Worm (Caenorhabditis elegans) whole organism, L2 larva: ENCODE measurements around the gene madf-1.

Experiments used
- C34F6.9 ChIP-seq: fragments of 150-350 bp; optimal IDR thresholded peaks from 2 replicates; lab custom pipeline; 2014; ENCODE audit warnings: missing biosample characterization, missing genetic modification characterization
- F13H6.1 ChIP-seq: sonication (generic microtip); optimal IDR thresholded peaks from 2 replicates; lab custom pipeline; 2016; ENCODE audit warnings: missing genetic modification characterization, missing compliant biosample characterization
- R02D3.7 ChIP-seq: fragments of 150-350 bp; optimal IDR thresholded peaks from 2 replicates; lab custom pipeline; 2014; ENCODE audit warnings: missing biosample characterization, missing genetic modification characterization
- Y55F3AM.14 ChIP-seq: fragments of 200-800 bp; sonication (Bioruptor generic); optimal IDR thresholded peaks from 2 replicates; lab custom pipeline; 2018; ENCODE audit warnings: mild to moderate bottlenecking, missing genetic modification characterization, missing compliant biosample characterization
- ZK546.5 ChIP-seq: sonication (generic microtip); optimal IDR thresholded peaks from 2 replicates; lab custom pipeline; 2017; ENCODE audit warnings: missing biosample characterization, missing genetic modification characterization
- alr-1 ChIP-seq: fragments of 150-350 bp; optimal IDR thresholded peaks from 2 replicates; lab custom pipeline; 2014; ENCODE audit warnings: missing biosample characterization, missing genetic modification characterization
- aly-2 ChIP-seq: fragments of 150-350 bp; optimal IDR thresholded peaks from 2 replicates; lab custom pipeline; 2014; ENCODE audit warnings: missing biosample characterization, missing genetic modification characterization
- ama-1 ChIP-seq: fragments of 150-350 bp; optimal IDR thresholded peaks from 2 replicates; lab custom pipeline; 2018; ENCODE audit warnings: inconsistent platforms
- blmp-1 ChIP-seq: sonication (generic microtip); optimal IDR thresholded peaks from 2 replicates; lab custom pipeline; 2017; ENCODE audit warnings: missing genetic modification characterization, mild to moderate bottlenecking, missing compliant biosample characterization, antibody characterized with exemption, moderate library complexity; ENCODE audit not compliant: insufficient read depth
- ceh-16 ChIP-seq: fragments of 150-350 bp; optimal IDR thresholded peaks from 2 replicates; lab custom pipeline; 2014; ENCODE audit warnings: missing biosample characterization, missing genetic modification characterization
- ceh-82 ChIP-seq: fragments of 150-350 bp; optimal IDR thresholded peaks from 2 replicates; lab custom pipeline; 2014; ENCODE audit warnings: missing biosample characterization, missing genetic modification characterization
- crh-2 ChIP-seq: sonication (generic microtip); optimal IDR thresholded peaks from 2 replicates; lab custom pipeline; 2017; ENCODE audit warnings: missing biosample characterization, missing genetic modification characterization
- dmd-4 ChIP-seq: sonication (generic microtip); optimal IDR thresholded peaks from 2 replicates; lab custom pipeline; 2017; ENCODE audit warnings: missing biosample characterization, missing genetic modification characterization
- egl-27 ChIP-seq: sonication (generic microtip); optimal IDR thresholded peaks from 3 replicates; lab custom pipeline; 2017; ENCODE audit warnings: missing biosample characterization, missing genetic modification reagents, missing genetic modification characterization
- elt-1 ChIP-seq: fragments of 150-350 bp; optimal IDR thresholded peaks from 2 replicates; lab custom pipeline; 2014; ENCODE audit warnings: missing biosample characterization, missing genetic modification characterization
- elt-3 ChIP-seq: sonication (generic microtip); optimal IDR thresholded peaks from 2 replicates; lab custom pipeline; 2017; ENCODE audit warnings: missing biosample characterization, missing genetic modification characterization
- fos-1 ChIP-seq: fragments of 150-350 bp; optimal IDR thresholded peaks from 2 replicates; lab custom pipeline; 2014; ENCODE audit warnings: missing biosample characterization, missing genetic modification characterization
- lin-11 ChIP-seq: fragments of 150-350 bp; sonication (generic microtip); optimal IDR thresholded peaks from 2 replicates; lab custom pipeline; 2014; ENCODE audit warnings: missing biosample characterization, missing genetic modification characterization, inconsistent platforms, mixed read lengths
- lin-13 ChIP-seq: fragments of 150-350 bp; optimal IDR thresholded peaks from 2 replicates; lab custom pipeline; 2014; ENCODE audit warnings: missing biosample characterization, missing genetic modification reagents, missing genetic modification characterization
- lin-39 ChIP-seq: fragments of 150-350 bp; optimal IDR thresholded peaks from 2 replicates; lab custom pipeline; 2014; ENCODE audit warnings: missing biosample characterization, missing genetic modification reagents, missing genetic modification characterization
- lsy-2 ChIP-seq, 2 experiments: fragments of 150-350 bp in 1 of 2; sonication (generic microtip) in 1 of 2; optimal IDR thresholded peaks; 2 replicates each; lab custom pipeline; 2014 to 2017; ENCODE audit warnings: missing biosample characterization in 2 of 2, missing genetic modification characterization in 2 of 2
- mab-5 ChIP-seq: fragments of 150-350 bp; optimal IDR thresholded peaks from 2 replicates; lab custom pipeline; 2014; ENCODE audit warnings: missing biosample characterization, missing genetic modification characterization
- mbf-1 ChIP-seq: sonication (generic microtip); optimal IDR thresholded peaks from 2 replicates; lab custom pipeline; 2017; ENCODE audit warnings: missing biosample characterization, missing genetic modification characterization
- mdl-1 ChIP-seq, 2 experiments: fragments of 150-350 bp in 1 of 2; sonication (generic microtip) in 1 of 2; optimal IDR thresholded peaks; 2 replicates each; lab custom pipeline; 2017; ENCODE audit warnings: missing biosample characterization in 2 of 2, missing genetic modification characterization in 2 of 2
- nhr-10 ChIP-seq: sonication (generic microtip); optimal IDR thresholded peaks from 2 replicates; lab custom pipeline; 2017; ENCODE audit warnings: missing biosample characterization, missing genetic modification characterization
- nhr-11 ChIP-seq: fragments of 150-350 bp; optimal IDR thresholded peaks from 2 replicates; lab custom pipeline; 2014; ENCODE audit warnings: missing biosample characterization, missing genetic modification characterization
- nhr-12 ChIP-seq: fragments of 150-350 bp; optimal IDR thresholded peaks from 2 replicates; lab custom pipeline; 2014; ENCODE audit warnings: missing biosample characterization, missing genetic modification characterization
- nhr-129 ChIP-seq: fragments of 150-350 bp; optimal IDR thresholded peaks from 2 replicates; lab custom pipeline; 2014; ENCODE audit warnings: missing biosample characterization, missing genetic modification characterization
- nhr-21 ChIP-seq: fragments of 150-350 bp; optimal IDR thresholded peaks from 2 replicates; lab custom pipeline; 2014; ENCODE audit warnings: missing biosample characterization, missing genetic modification characterization
- nhr-23 ChIP-seq: fragments of 150-350 bp; optimal IDR thresholded peaks from 2 replicates; lab custom pipeline; 2014; ENCODE audit warnings: missing biosample characterization, missing genetic modification reagents, missing genetic modification characterization
- nhr-237 ChIP-seq: fragments of 150-350 bp; optimal IDR thresholded peaks from 2 replicates; lab custom pipeline; 2014; ENCODE audit warnings: missing biosample characterization, missing genetic modification characterization
- nhr-25 ChIP-seq: fragments of 150-350 bp; sonication (generic microtip); optimal IDR thresholded peaks from 3 replicates; lab custom pipeline; 2014; ENCODE audit warnings: missing biosample characterization, missing genetic modification characterization
- nhr-6 ChIP-seq: fragments of 150-350 bp; optimal IDR thresholded peaks from 2 replicates; lab custom pipeline; 2014; ENCODE audit warnings: missing biosample characterization, missing genetic modification characterization
- nhr-77 ChIP-seq: fragments of 150-350 bp; optimal IDR thresholded peaks from 2 replicates; lab custom pipeline; 2014; ENCODE audit warnings: missing biosample characterization, missing genetic modification characterization
- peb-1 ChIP-seq: fragments of 150-350 bp; optimal IDR thresholded peaks from 2 replicates; lab custom pipeline; 2014; ENCODE audit warnings: missing biosample characterization, missing genetic modification characterization
- sem-4 ChIP-seq: fragments of 150-350 bp; optimal IDR thresholded peaks from 2 replicates; lab custom pipeline; 2014; ENCODE audit warnings: missing biosample characterization, missing genetic modification reagents, missing genetic modification characterization
- skn-1 ChIP-seq: sonication (generic microtip); optimal IDR thresholded peaks from 2 replicates; lab custom pipeline; 2017; ENCODE audit warnings: missing biosample characterization, missing genetic modification characterization
- sma-3 ChIP-seq: sonication (generic microtip); optimal IDR thresholded peaks from 2 replicates; lab custom pipeline; 2016; ENCODE audit warnings: missing genetic modification reagents, missing genetic modification characterization, missing compliant biosample characterization
- sma-9 ChIP-seq, 2 experiments: fragments of 150-350 bp in 1 of 2; sonication (generic microtip) in 1 of 2; optimal IDR thresholded peaks; 2 replicates each; lab custom pipeline; 2014 to 2016; ENCODE audit warnings: missing genetic modification characterization in 2 of 2, mild to moderate bottlenecking in 1 of 2, missing biosample characterization in 1 of 2, missing compliant biosample characterization in 1 of 2, missing genetic modification reagents in 1 of 2, moderate library complexity in 1 of 2
- snpc-4 ChIP-seq: fragments of 150-350 bp; optimal IDR thresholded peaks from 2 replicates; lab custom pipeline; 2014; ENCODE audit warnings: missing biosample characterization, missing genetic modification characterization
- unc-39 ChIP-seq: fragments of 150-350 bp; optimal IDR thresholded peaks from 2 replicates; lab custom pipeline; 2014; ENCODE audit warnings: missing biosample characterization, missing genetic modification characterization
- unc-55 ChIP-seq: fragments of 150-350 bp; sonication (generic microtip); optimal IDR thresholded peaks from 3 replicates; lab custom pipeline; 2014; ENCODE audit warnings: missing biosample characterization, missing genetic modification reagents, missing genetic modification characterization
- unc-62 ChIP-seq: fragments of 150-350 bp; optimal IDR thresholded peaks from 2 replicates; lab custom pipeline; 2014; ENCODE audit warnings: missing biosample characterization, missing genetic modification reagents, missing genetic modification characterization
- zag-1 ChIP-seq: fragments of 150-350 bp; optimal IDR thresholded peaks from 2 replicates; lab custom pipeline; 2014; ENCODE audit warnings: missing biosample characterization, missing genetic modification characterization
- ztf-1 ChIP-seq: fragments of 200-800 bp; sonication (Bioruptor generic); conservative IDR thresholded peaks from 2 replicates; pipeline ENCODE4 v1.3.6; 2022; ENCODE audit warnings: missing genetic modification characterization, missing compliant biosample characterization
- ztf-11 ChIP-seq: sonication (generic microtip); optimal IDR thresholded peaks from 2 replicates; lab custom pipeline; 2017; ENCODE audit warnings: missing biosample characterization, missing genetic modification characterization
- ztf-4 ChIP-seq: fragments of 150-350 bp; optimal IDR thresholded peaks from 2 replicates; lab custom pipeline; 2014; ENCODE audit warnings: missing biosample characterization, missing genetic modification characterization

Gene madf-1

ce11 chrIV:801162-801561 lies 30.5 kb downstream of the madf-1 start:
- TF ChIP-seq nhr-11 (tag; lab: Kevin White, UChicago) (no peak), nhr-6 (tag; lab: Kevin White, UChicago) (no peak), C34F6.9 (no peak), nhr-129 (tag; lab: Kevin White, UChicago) (no peak), mbf-1 (tag; lab: Kevin White, UChicago) (no peak), snpc-4 (tag; lab: Kevin White, UChicago) (no peak), lin-13 (GFP tag; lab: Kevin White, UChicago) (no peak), peb-1 (tag; lab: Kevin White, UChicago) (no peak), ceh-16 (no peak), egl-27 (no peak)

ce11 chrIV:800518-800917 lies 31.2 kb downstream of the madf-1 start, which contains the start of gene mrpl-46:
Gene mrpl-46, plus strand, starts transcription at chrIV:800818.
- TF ChIP-seq Y55F3AM.14 (no peak), sma-3 (no peak), ZK546.5 (no peak), sma-9 (GFP tag; optimal IDR thresholded peaks at IDR 0.05; lab: Kevin White, UChicago) (no peak), sma-9 (tag; optimal IDR thresholded peaks at IDR 0.05; lab: Kevin White, UChicago) (no peak), aly-2 (no peak), blmp-1 (no peak), ceh-82 (tag; lab: Kevin White, UChicago) (no peak), nhr-10 (tag; lab: Kevin White, UChicago) (no peak), unc-55 (no peak), nhr-77 (tag; lab: Kevin White, UChicago) (no peak), zag-1 (tag; lab: Kevin White, UChicago) (no peak), lin-13 (GFP tag; lab: Kevin White, UChicago) (no peak), nhr-11 (tag; lab: Kevin White, UChicago) (no peak), mdl-1 (tag; optimal IDR thresholded peaks at IDR 0.05; lab: Kevin White, UChicago) (no peak), ama-1 (lab: Kevin White, UChicago) (no peak)
- TF ChIP-seq, all 48 proteins: peak for 0

DNA sequence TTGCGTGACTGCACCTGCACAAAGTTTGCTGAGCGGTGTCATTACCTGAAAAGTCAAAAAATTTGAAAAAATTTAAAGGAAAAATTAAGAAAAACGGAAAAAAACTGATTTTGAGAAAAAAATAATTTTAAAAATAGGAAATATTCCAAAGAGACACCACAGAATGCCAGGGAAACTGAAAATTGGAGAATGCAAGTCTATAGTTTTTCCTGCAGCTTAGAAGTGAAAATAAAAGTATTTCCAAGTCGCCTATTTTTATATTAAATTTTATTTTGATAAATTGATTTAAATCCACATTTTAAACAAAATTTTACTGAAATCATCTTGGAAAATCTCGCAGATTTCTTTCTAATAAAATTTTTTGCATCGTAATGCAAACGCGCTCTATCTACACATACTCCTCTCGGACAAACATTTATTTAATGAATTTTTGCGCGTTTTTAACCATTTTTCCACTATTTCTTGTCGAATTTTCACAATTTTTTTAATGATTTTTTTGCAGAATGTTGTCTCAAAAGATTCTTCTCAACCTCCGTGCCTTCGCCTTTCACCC lies 35.1 kb downstream of the madf-1 start, which contains the start of the genes F56B3.11 and ech-5:
F56B3.11 (minus strand) TSS at position 51 of the 553 bp plus-strand sequence.
ech-5 (plus strand) TSS at position 503 of the 553 bp plus-strand sequence.
- TF ChIP-seq F13H6.1 (tag; lab: Kevin White, UChicago) (peak; percentile 68), sma-3 (peak; percentile 94), peb-1 (tag; lab: Kevin White, UChicago) (no peak), nhr-77 (tag; lab: Kevin White, UChicago) (no peak), ztf-4 (peak; percentile 1), elt-1 (tag; lab: Kevin White, UChicago) (no peak), lin-11 (tag; lab: Kevin White, UChicago) (no peak), alr-1 (tag; lab: Kevin White, UChicago) (no peak), nhr-25 (tag; lab: Kevin White, UChicago) (peak; percentile 66), dmd-4 (tag; lab: Kevin White, UChicago) (no peak), ceh-16 (peak; percentile 25), lin-39 (tag; lab: Kevin White, UChicago) (no peak), egl-27 (peak; percentile 32), R02D3.7 (tag; lab: Kevin White, UChicago) (no peak), zag-1 (tag; lab: Kevin White, UChicago) (no peak), mdl-1 (tag; optimal IDR thresholded peaks at IDR 0.05; lab: Kevin White, UChicago) (no peak), fos-1 (tag; lab: Kevin White, UChicago) (peak; percentile 44), mab-5 (no peak), ztf-11 (no peak), lin-13 (GFP tag; lab: Kevin White, UChicago) (peak; percentile 80), snpc-4 (tag; lab: Kevin White, UChicago) (peak; percentile 26), unc-62 (GFP tag; lab: Kevin White, UChicago) (no peak), nhr-6 (tag; lab: Kevin White, UChicago) (peak; percentile 43), lsy-2 (tag; optimal IDR thresholded peaks at IDR 0.05; lab: Kevin White, UChicago) (peak; percentile 48 to 88), Y55F3AM.14 (peak; percentile 50), aly-2 (no peak), sem-4 (tag; lab: Kevin White, UChicago) (no peak), nhr-129 (tag; lab: Kevin White, UChicago) (peak; percentile 39), elt-3 (no peak), ZK546.5 (no peak), nhr-23 (tag; lab: Kevin White, UChicago) (no peak), nhr-21 (tag; lab: Kevin White, UChicago) (peak; percentile 13), C34F6.9 (peak; percentile 91), ama-1 (lab: Kevin White, UChicago) (no peak), mbf-1 (tag; lab: Kevin White, UChicago) (no peak), nhr-12 (tag; lab: Kevin White, UChicago) (no peak), skn-1 (tag; lab: Kevin White, UChicago) (peak; percentile 26), nhr-10 (tag; lab: Kevin White, UChicago) (peak; percentile 37), nhr-11 (tag; lab: Kevin White, UChicago) (no peak), ztf-1 (no peak), unc-39 (tag; lab: Kevin White, UChicago) (no peak), crh-2 (tag; lab: Kevin White, UChicago) (peak; percentile 56), blmp-1 (no peak), nhr-237 (tag; lab: Kevin White, UChicago) (no peak)
